Worm (Caenorhabditis elegans) whole organism, L1 larva: ENCODE results near the gene C01G5.4.

ENCODE experiments used
- C04F5.9 ChIP-seq: sonication (generic microtip); optimal IDR thresholded peaks from 2 replicates; lab custom pipeline; 2016; ENCODE audit warnings: missing genetic modification characterization, missing compliant biosample characterization
- aha-1 ChIP-seq: fragments of 150-350 bp; optimal IDR thresholded peaks from 2 replicates; lab custom pipeline; 2014; ENCODE audit warnings: missing biosample characterization, missing genetic modification characterization
- ceh-8 ChIP-seq: fragments of 200-800 bp; sonication (Bioruptor generic); optimal IDR thresholded peaks from 2 replicates; lab custom pipeline; 2018; ENCODE audit warnings: mild to moderate bottlenecking, missing genetic modification characterization, moderate library complexity, missing compliant biosample characterization
- ceh-90 ChIP-seq: sonication (generic microtip); optimal IDR thresholded peaks from 2 replicates; lab custom pipeline; 2016; ENCODE audit warnings: missing genetic modification characterization, missing compliant biosample characterization
- dsc-1 ChIP-seq: sonication (generic microtip); optimal IDR thresholded peaks from 2 replicates; lab custom pipeline; 2016; ENCODE audit warnings: mild to moderate bottlenecking, missing genetic modification characterization, missing compliant biosample characterization
- elt-2 ChIP-seq: sonication (generic microtip); optimal IDR thresholded peaks from 2 replicates; lab custom pipeline; 2016; ENCODE audit warnings: missing genetic modification characterization, mild to moderate bottlenecking, inconsistent platforms, missing compliant biosample characterization, missing genetic modification reagents
- elt-3 ChIP-seq, 6 experiments: fragments of 150-350 bp in 1 of 6; sonication (generic microtip); optimal IDR thresholded peaks; 2 replicates each; lab custom pipeline; 2017 to 2018; ENCODE audit warnings: missing biosample characterization in 6 of 6, missing genetic modification characterization in 6 of 6, inconsistent platforms in 1 of 6
- fkh-4 ChIP-seq: sonication (generic microtip); optimal IDR thresholded peaks from 2 replicates; lab custom pipeline; 2016; ENCODE audit warnings: missing compliant biosample characterization, missing genetic modification characterization, borderline replicate concordance
- grh-1 ChIP-seq: fragments of 200-800 bp; sonication (Bioruptor generic); IDR thresholded peaks from 2 replicates; pipeline ENCODE4 v1.3.6; 2022; ENCODE audit warnings: missing genetic modification reagents, missing genetic modification characterization, missing compliant biosample characterization
- lin-15B ChIP-seq: fragments of 150-350 bp; sonication (generic microtip); optimal IDR thresholded peaks from 3 replicates; lab custom pipeline; 2014; ENCODE audit warnings: missing biosample characterization, missing genetic modification characterization
- lir-3 ChIP-seq: sonication (generic microtip); optimal IDR thresholded peaks from 2 replicates; lab custom pipeline; 2016; ENCODE audit warnings: mild to moderate bottlenecking, missing genetic modification characterization, moderate library complexity, missing compliant biosample characterization; ENCODE audit not compliant: poor library complexity
- mab-9 ChIP-seq: fragments of 200-800 bp; sonication (Bioruptor generic); IDR thresholded peaks from 2 replicates; pipeline ENCODE4 v1.3.6; 2022; ENCODE audit warnings: missing genetic modification reagents, missing genetic modification characterization, missing compliant biosample characterization
- mep-1 ChIP-seq: fragments of 150-350 bp; optimal IDR thresholded peaks from 2 replicates; lab custom pipeline; 2014; ENCODE audit warnings: missing biosample characterization, missing genetic modification characterization
- nhr-12 ChIP-seq: sonication (generic microtip); optimal IDR thresholded peaks from 2 replicates; lab custom pipeline; 2017; ENCODE audit warnings: missing biosample characterization, missing genetic modification characterization
- nhr-19 ChIP-seq: fragments of 200-800 bp; sonication (Bioruptor generic); conservative IDR thresholded peaks from 2 replicates; pipeline ENCODE4 v1.3.6; 2022; ENCODE audit warnings: missing genetic modification characterization, missing compliant biosample characterization
- nhr-28 ChIP-seq: fragments of 150-350 bp; optimal IDR thresholded peaks from 2 replicates; lab custom pipeline; 2014; ENCODE audit warnings: missing biosample characterization, missing genetic modification characterization
- nhr-85 ChIP-seq: sonication (generic microtip); peaks from one replicate; lab custom pipeline; 2016; ENCODE audit warnings: missing genetic modification characterization, inconsistent platforms, missing compliant biosample characterization
- sup-37 ChIP-seq: fragments of 200-800 bp; sonication (Bioruptor generic); optimal IDR thresholded peaks from 2 replicates; lab custom pipeline; 2018; ENCODE audit warnings: mild to moderate bottlenecking, missing genetic modification characterization, missing compliant biosample characterization
- vab-15 ChIP-seq: sonication (generic microtip); optimal IDR thresholded peaks from 2 replicates; lab custom pipeline; 2017; ENCODE audit warnings: missing genotype, mild to moderate bottlenecking, missing genetic modification characterization, missing compliant biosample characterization

Gene C01G5.4

DNA sequence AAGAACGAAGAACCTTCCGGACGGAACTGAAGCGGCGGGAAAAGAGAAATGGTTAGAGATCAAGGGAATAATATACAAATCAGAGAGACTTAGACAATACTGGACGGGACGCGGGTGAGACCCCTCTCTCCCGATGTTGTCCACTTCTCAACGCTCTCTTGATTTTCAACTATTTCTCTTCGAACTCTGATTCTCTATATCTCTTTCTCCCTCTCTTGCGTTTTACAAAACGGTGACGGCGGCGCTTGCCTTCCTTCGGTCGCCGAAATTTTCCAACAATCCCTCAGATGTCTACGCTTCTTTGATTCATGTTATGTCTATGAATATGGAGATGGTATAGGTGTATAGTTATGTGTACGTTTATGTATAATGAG is 45.2 kb downstream of the C01G5.4 start (continued):
- TF ChIP-seq C04F5.9 (tag; lab: Kevin White, UChicago): no peak

ce11 chrIV:6577914-6578313 is 46.4 kb downstream of the C01G5.4 start, which contains the start of gene C43G2.3:
Gene C43G2.3, plus strand, starts transcription at chrIV:6578214.
- no peak for TF ChIP-seq grh-1 (GFP tag; lab: Robert Waterston, UW)
- TF ChIP-seq elt-3 (tag; optimal IDR thresholded peaks at IDR 0.05; lab: Kevin White, UChicago): no peak
- no peak for TF ChIP-seq mep-1
- no peak for TF ChIP-seq nhr-12

DNA sequence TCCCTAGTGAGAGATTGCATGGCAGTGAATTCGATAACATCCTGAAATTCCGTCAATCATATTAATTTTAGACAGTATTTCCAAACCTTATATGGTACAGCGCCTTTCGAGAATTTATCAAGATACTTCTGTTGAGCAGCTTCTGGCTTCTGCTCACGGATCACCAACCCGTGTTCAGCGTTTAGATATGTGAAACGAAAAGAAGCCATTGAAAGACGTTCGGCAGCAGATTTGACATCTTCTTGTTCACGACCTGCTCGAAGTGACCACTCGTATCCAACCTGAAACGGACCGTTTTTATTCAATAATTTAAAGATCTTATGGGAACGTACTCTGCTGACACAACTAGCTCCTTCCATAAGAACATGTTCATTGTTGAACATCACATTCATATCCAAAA is 50.1 kb downstream of the C01G5.4 start:
- TF ChIP-seq elt-2 (tag; lab: Kevin White, UChicago): no peak
- TF ChIP-seq dsc-1 (tag; lab: Kevin White, UChicago): no peak
- no peak for TF ChIP-seq ceh-8 (GFP tag; lab: Kevin White, UChicago)
- TF ChIP-seq nhr-85 (tag; lab: Kevin White, UChicago): no peak

DNA sequence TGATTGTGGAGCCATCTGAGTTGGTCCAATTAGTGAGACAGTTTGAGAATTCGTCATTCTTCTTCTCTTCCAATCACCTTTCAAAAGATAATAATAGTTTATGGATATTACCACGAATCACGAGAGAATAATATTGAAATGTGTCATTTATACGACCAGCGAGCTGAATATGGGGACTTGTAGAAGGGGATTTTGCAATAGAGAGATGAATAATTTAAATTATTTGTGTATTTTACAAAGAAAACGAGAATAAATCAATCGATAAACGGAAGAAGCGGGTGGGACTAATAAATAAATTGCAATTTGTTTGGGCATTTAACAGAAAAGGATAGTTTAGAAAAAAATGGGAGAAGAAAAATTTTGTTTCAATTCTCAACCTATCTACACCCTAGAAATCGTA is 51.1 kb downstream of the C01G5.4 start, which contains the start of gene odr-8:
Gene odr-8 (minus strand): TSS at position 101 of the 400 bp plus-strand sequence.
- TF ChIP-seq sup-37 (GFP tag; lab: Kevin White, UChicago) (no peak), lir-3 (tag; lab: Kevin White, UChicago) (no peak), fkh-4 (tag; lab: Kevin White, UChicago) (no peak), nhr-28 (tag; lab: Kevin White, UChicago) (no peak), ceh-90 (no peak), lin-15B (tag; lab: Kevin White, UChicago) (no peak), vab-15 (tag; lab: Kevin White, UChicago) (no peak), dsc-1 (tag; lab: Kevin White, UChicago) (no peak), nhr-19 (GFP tag; lab: Robert Waterston, UW) (no peak), aha-1 (tag; lab: Kevin White, UChicago) (no peak), mab-9 (GFP tag; lab: Robert Waterston, UW) (no peak)
